Worm (Caenorhabditis elegans) whole organism, L3 larva: ENCODE measurements around the gene C17H12.6.

Source experiments
- aly-2 ChIP-seq: fragments of 150-350 bp; optimal IDR thresholded peaks from 2 replicates; lab custom pipeline; 2014; ENCODE audit warnings: missing biosample characterization, missing genetic modification characterization
- eor-1 ChIP-seq, 2 experiments: fragments of 150-350 bp; optimal IDR thresholded peaks; 2 replicates each; lab custom pipeline; 2014 to 2018; ENCODE audit warnings: missing biosample characterization in 2 of 2, missing genetic modification characterization in 2 of 2
- lin-15B ChIP-seq: fragments of 150-350 bp; optimal IDR thresholded peaks from 2 replicates; lab custom pipeline; 2014; ENCODE audit warnings: missing biosample characterization, missing genetic modification characterization
- lsy-12 ChIP-seq: sonication (generic microtip); optimal IDR thresholded peaks from 2 replicates; lab custom pipeline; 2016; ENCODE audit warnings: mild to moderate bottlenecking, missing genetic modification characterization, missing compliant biosample characterization
- nhr-237 ChIP-seq: fragments of 150-350 bp; optimal IDR thresholded peaks from 2 replicates; lab custom pipeline; 2014; ENCODE audit warnings: missing biosample characterization, missing genetic modification characterization
- nhr-77 ChIP-seq: fragments of 150-350 bp; optimal IDR thresholded peaks from 2 replicates; lab custom pipeline; 2014; ENCODE audit warnings: missing biosample characterization, missing genetic modification characterization
- pha-4 ChIP-seq: fragments of 150-350 bp; optimal IDR thresholded peaks from 2 replicates; lab custom pipeline; 2014; ENCODE audit warnings: missing biosample characterization, missing genetic modification reagents, missing genetic modification characterization
- pqm-1 ChIP-seq: fragments of 150-350 bp; optimal IDR thresholded peaks from 2 replicates; lab custom pipeline; 2017; ENCODE audit warnings: missing biosample characterization, missing genetic modification characterization, inconsistent platforms

DNA sequence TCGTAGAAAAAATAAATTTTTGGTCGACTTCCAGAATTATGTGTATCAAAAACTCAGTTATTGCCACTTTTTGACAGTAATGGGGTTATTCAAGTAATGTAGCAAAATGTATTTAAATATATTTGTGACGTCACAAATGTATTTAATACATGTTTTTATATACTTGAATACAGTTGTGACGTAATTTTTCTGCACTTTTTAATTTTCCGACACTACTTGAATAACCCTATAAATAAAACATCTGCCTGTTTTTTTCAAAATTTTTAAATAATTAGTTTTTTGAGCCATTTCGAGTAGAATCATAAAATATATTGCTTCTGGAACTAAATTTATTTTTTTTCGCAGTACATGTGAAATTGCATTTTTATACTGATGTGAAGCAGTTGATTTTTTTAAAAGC, 19.0 kb downstream of the C17H12.6 start:
- TF ChIP-seq nhr-77 (tag; lab: Kevin White, UChicago) (no peak), aly-2 (tag; lab: Kevin White, UChicago) (no peak), eor-1 (tag; optimal IDR thresholded peaks at IDR 0.05; lab: Kevin White, UChicago) (no peak), pha-4 (tag; lab: Kevin White, UChicago) (no peak), lin-15B (no peak), pqm-1 (tag; lab: Kevin White, UChicago) (no peak), nhr-237 (tag; lab: Kevin White, UChicago) (no peak), lsy-12 (tag; lab: Kevin White, UChicago) (no peak)
